Fruit fly (Drosophila melanogaster) S2 (cell line): Measurements from ENCODE around the gene Dus3.

ENCODE experiments used
- CG8478 ChIP-seq: fragments of >200 bp; optimal IDR thresholded peaks from 2 replicates; lab custom pipeline; 2018
- CTCF ChIP-seq, 2 experiments: fragments of >200 bp; optimal IDR thresholded peaks; 2 replicates each; lab custom pipeline; 2018

The Dus3 gene

DNA sequence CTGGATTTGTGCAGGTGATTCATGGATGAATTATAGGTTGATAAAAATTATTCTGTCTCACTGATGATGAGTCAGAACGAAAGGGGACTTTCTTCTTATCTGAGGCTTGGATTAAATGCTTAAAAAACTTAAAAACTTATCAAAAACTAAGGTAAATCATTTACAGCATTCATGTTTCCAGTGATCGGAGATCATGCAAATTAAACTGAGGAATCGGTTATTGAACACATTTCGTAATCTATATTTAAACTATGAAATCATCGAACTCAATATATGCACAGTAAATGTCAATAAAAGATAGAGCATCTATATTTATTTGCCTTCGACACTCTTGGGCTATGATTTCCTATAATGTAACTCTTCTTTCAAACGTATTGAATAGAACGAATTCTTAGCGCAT is 29.3 kb downstream of the Dus3 start:
- no peak for TF ChIP-seq CTCF (optimal IDR thresholded peaks at IDR 0.05; lab: Kevin White, UChicago)
- no peak for TF ChIP-seq CG8478

DNA sequence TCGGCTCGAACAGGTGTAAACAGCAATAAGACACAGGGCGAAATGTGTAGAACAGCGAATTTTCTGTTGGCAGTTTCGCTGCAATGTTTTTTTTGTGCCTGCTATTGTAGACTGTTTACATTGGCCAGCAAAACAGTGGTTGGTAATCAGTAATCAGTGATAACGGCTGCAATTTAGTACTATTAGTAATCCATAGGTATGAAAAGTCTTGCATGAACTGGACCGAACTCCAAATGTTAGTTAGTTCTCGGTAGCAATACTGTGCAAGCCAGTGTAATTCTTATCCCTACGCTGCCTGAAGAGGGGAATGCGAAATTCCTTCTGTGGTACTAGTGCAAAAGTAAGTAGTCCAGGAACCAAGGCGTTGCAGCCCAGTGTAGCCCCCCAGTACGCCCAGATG is 30.1 kb downstream of the Dus3 start:
- TF ChIP-seq CTCF (optimal IDR thresholded peaks at IDR 0.05; lab: Kevin White, UChicago) (no peak), CG8478 (no peak)

DNA sequence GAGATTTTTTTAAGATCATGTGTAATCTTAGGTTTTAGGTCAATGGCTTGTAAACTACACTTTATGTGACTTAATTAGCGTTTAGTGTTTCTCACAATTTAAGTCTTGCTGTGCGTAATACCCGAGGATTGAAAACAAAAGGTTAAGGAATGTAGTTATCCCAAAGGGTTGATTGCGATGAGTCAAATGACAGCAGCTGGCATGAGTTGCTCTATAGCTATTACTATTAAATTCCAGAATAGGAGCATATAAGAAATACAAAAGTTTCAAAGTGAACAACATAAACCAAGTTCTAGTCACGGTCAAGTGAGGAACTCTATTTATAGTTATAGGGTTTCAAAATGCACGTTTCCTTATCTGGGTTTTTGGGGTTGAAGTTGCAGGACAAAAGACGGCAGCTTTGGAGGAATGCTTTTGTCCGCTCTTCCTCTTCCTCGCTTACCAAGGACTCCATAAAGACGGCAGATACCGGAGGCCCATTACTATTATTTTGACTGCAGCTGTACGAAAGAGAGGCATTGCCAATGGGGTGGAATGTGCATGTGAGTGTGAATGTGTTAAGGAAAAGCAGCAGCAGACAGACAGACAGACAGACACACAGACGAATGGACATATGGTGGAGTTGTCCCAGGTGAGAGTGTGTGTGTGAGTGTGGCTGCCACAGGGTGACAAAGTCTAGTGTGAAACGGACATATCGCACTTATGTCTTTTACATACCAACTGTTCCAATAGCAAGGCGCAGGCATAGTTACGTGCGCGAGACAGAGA is 32.1 kb downstream of the Dus3 start:
- TF ChIP-seq CTCF (optimal IDR thresholded peaks at IDR 0.05; lab: Kevin White, UChicago) (no peak), CG8478 (no peak)

DNA sequence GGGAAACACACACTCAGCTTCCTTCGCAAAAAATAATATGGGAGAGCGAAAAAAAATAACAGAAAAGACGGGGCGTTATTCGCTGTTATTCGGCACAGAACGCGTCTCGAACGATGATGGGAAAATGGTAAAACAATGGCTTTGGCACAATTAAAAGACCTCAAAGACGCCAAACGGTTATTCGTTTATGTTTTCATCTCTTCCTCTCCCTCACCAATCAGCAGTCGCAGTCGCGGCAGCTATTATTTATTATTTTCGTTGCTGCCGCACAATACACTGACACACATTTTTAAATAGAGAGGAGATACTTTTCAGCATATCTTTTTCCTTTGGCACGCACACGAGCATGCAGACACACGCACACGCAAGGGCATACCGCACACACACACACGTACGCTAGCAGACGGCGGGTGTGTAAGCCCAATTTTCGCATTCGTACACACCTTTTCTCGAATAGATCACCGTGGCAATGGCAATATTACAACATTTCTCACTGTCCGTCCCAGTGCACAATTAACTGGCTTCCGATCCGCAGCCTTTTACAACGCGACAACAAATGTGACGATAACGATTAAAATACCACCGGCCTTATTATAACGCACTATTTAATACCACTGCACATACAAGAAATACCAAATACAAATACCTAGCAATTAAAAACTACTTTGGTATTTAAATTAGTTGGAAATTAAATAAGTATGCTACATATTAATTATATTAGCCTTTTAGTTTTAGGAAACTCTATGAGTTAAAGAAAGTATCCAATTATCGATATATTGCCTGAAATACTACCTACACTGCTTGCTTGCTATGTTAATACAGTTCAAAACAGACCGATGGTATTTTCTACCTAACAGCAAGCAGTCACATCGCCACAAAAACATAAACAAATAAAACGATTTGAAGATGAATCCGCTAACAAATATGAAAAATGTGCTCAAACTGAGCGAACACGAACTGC is 32.9 kb downstream of the Dus3 start, which contains the start of the genes CdGAPr and CG10466:
Gene CdGAPr (minus strand): TSS at position 562 of the 961 bp plus-strand sequence.
Gene CG10466 (plus strand): TSS at position 784 of the 961 bp plus-strand sequence.
- no peak for TF ChIP-seq CTCF (optimal IDR thresholded peaks at IDR 0.05; lab: Kevin White, UChicago)
- no peak for TF ChIP-seq CG8478

DNA sequence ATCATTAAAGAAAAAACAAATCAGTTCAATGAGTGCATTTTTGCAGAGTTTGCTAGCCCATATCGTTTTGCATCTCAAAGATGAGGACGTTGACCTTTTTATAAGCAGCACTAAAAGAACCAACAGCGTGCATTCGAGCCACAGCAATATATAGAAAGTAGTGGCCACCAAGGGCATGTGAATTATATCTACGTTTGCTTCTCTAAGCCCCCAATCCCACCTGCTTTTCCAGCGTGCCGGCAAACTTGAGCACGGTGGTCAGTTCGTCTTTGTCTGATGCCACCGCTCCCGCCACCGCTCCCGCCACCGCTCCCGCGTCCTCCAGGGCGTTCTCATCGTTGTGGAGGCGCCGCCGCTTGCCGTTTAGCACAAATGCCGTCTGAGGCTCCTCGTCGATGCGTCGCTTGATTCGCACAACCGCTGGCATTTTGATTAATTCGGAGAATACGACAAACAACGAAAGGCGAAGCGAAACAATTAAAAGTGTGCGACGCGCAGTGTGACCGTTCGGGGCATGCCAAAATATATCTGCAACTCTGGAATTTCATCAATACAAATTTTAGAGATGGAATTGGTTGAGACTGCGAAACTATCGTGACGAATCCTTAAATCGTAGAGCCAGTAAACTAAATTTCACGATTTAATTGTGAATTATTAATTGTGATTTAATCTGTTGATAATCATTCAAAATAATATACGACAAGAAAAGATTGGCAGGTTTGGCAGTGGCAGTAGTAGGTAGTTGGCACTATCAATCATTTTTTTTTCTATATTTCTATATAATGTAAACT is 36.8 kb downstream of the Dus3 start:
- TF ChIP-seq CG8478 (no peak), CTCF (optimal IDR thresholded peaks at IDR 0.05; lab: Kevin White, UChicago) (peak in 1 of 2 experiments; percentile 27)

DNA sequence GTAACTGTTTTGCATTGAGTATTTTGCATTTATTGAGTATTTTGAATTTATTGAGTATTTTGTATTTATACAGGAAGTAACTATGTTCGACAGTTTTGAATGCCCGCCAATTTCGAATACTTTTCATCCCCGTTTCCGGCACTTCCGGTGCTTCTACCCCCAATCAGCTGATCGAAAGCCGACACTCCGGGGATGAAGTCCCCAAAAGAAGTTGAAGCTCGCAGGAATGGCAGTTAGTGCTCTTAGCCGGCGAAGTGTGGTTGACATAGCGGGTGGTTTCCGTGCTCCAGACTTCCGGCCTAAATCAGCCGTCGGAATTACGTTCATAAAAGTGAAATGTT is 37.4 kb downstream of the Dus3 start, which contains the start of gene sick:
Gene sick (plus strand): TSS at position 255 of the 341 bp plus-strand sequence.
- TF ChIP-seq CTCF (optimal IDR thresholded peaks at IDR 0.05; lab: Kevin White, UChicago): no peak
- TF ChIP-seq CG8478: no peak

DNA sequence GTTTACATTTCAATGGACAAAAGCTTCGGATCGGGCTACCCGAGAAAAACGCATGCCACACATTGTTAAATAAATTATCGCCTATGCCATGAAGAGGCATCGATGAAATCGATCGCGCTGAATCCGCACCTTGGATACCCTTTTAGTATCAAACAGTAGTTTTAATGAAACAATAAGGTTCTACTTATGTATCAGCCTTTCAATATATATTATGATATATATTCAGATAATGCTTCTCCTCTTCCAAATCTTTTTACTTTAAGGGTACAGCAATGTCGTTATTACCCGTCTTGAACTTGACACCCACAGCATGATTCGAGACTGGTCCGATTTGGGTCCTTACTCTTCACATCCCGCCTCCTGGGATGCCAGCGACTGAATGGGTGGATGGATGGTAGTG is 41.3 kb downstream of the Dus3 start:
- TF ChIP-seq CG8478 (no peak), CTCF (optimal IDR thresholded peaks at IDR 0.05; lab: Kevin White, UChicago) (no peak)

DNA sequence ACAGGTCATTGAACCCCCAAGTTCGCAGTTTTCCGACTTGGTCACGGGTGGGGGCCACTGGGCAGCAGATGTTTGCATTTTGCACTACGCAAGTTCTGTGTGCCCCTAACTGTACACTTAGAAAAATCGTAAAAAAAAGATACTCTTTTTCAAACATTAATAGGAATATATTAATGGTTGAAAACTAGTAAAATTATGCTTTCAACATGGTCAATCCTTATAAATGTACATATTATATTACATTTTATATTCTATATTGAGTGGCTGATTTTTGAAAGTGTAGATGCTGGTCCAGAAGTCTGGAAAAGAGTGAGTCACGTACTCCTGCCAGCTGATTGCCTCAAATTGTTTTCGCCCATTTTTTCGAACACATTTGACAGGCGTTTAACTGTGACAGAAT is 42.0 kb downstream of the Dus3 start:
- TF ChIP-seq CTCF (optimal IDR thresholded peaks at IDR 0.05; lab: Kevin White, UChicago) (no peak), CG8478 (no peak)

DNA sequence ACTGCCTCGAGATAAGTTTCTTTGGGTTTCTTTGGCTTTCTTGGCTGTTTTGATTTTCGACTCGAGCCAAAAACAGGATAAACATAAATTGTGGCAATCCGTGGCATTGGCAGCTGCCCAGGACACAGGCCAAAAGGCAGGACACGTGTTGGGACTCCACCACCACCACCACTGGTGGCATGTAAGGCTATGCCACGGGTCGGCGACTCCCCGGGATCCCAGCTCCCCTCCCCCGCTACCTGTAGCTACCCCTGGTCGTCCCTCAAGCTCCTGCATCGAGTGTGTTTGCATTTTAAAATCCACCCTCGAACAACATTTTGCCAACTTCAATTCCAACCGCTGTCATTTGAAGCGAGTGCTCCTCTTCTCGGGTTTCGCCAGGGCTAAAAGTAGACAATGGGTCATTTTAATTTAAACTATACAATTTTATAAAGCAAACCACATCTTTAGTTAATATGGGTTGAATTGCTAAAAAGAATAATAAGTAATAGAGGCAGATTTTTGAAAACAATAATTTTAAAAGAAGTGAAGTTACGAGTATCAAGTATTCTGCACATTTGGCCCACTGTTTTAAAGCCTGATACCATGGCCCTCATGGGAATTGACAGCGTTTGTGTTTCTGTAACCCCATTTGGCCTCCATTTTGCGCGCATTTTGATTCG is 43.4 kb downstream of the Dus3 start:
- no peak for TF ChIP-seq CTCF (optimal IDR thresholded peaks at IDR 0.05; lab: Kevin White, UChicago)
- TF ChIP-seq CG8478: no peak

DNA sequence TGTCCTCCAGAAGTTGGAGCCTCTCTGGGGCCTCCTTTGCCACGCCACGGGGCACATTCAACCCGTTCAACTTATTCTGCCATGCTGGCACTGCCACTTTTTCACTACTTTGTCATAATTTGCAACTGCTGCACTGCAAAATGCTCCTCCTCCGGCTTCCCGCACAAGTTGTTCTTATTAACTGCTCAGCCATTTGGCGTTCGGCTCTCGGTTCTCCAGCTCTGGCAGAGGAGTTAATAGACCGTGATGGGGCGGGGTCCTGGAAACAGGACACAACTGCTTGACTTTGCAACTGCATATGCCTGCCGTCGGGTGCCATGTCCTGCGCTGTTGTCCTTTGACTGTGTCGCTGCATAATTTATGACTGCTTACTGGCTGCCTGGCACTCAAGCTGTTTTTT is 46.3 kb downstream of the Dus3 start:
- TF ChIP-seq CG8478: no peak
- TF ChIP-seq CTCF (optimal IDR thresholded peaks at IDR 0.05; lab: Kevin White, UChicago): no peak

DNA sequence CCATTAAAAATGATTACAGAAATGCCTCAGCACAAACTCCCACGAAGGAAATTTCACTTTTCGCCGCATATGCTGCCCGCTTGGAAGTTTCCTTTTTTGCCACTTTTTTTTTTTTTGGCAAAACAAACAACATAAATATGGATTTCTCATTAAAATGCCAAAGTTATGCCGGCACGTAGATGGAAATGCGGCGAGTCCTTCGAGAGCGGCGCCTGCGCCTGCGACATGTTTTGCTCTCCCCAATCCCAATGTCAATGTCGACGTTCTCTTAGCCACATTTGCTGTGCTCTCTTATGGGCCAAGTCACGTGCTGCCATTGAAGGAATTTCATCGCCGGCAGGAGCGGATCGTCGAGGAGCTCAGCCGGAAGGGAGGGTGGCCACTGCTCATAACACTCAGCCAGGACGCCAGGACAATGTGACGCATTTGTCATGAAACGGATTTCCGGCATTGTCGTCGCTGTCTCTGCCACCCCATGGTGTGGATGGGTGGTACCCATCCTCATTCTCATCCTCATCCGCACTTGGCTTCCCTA is 50.9 kb downstream of the Dus3 start:
- TF ChIP-seq CG8478 (no peak), CTCF (optimal IDR thresholded peaks at IDR 0.05; lab: Kevin White, UChicago) (no peak)
